Worm (Caenorhabditis elegans): ENCODE measurements around the gene lin-18.

DNA sequence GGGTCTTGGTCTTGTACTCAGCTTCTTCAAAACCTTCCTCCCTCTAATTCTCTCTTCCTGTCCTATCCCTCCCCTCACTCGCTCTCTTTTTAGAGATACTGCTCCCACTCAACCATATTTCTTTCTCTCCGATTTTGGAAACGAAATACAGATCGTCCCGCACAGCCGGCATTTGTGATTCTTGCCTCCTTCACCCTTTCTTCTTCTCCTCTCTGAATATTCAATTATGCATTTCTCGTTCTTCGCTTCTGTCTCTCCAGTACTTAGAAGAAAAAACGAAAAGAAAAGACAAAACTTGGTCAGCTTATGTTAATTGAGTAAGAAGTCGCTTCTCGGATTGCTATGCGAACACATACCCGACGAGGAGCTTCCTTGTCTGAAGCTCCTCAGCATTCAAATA lies 32.6 kb downstream of the lin-18 start:
- TF ChIP-seq tbx-11 (GFP tag; IDR thresholded peaks at IDR 0.05) (no peak), hmbx-1 (tag; optimal IDR thresholded peaks at IDR 0.05) (no peak), ama-1 (optimal IDR thresholded peaks at IDR 0.05) (no peak), aly-1 (tag; optimal IDR thresholded peaks at IDR 0.05) (no peak), scrt-1 (GFP tag; IDR thresholded peaks at IDR 0.05) (no peak), ceh-13 (GFP tag; optimal IDR thresholded peaks at IDR 0.05) (no peak), hnd-1 (tag; optimal IDR thresholded peaks at IDR 0.05) (no peak), sea-1 (GFP tag; conservative IDR thresholded peaks at IDR 0.05) (no peak), flt-1 (GFP tag; IDR thresholded peaks at IDR 0.05) (no peak), ets-7 (tag; optimal IDR thresholded peaks at IDR 0.05) (no peak), B0310.2 (tag; optimal IDR thresholded peaks at IDR 0.05) (no peak), pes-1 (GFP tag; IDR thresholded peaks at IDR 0.05) (no peak), tbx-37 (GFP tag; conservative IDR thresholded peaks at IDR 0.05) (no peak)

Measured in whole organism, early embryonic.